Worm (Caenorhabditis elegans) whole organism, young adult: Measurements from ENCODE around the gene clc-9.

Experiments used
- K12H6.12 ChIP-seq: fragments of 200-800 bp; sonication (Bioruptor generic); optimal IDR thresholded peaks from 2 replicates; lab custom pipeline; 2018; ENCODE audit warnings: mild to moderate bottlenecking, missing genetic modification characterization, missing compliant biosample characterization
- nhr-90 ChIP-seq: sonication (generic microtip); optimal IDR thresholded peaks from 2 replicates; lab custom pipeline; 2016; ENCODE audit warnings: missing genotype, mild to moderate bottlenecking, missing genetic modification characterization, missing compliant biosample characterization

DNA sequence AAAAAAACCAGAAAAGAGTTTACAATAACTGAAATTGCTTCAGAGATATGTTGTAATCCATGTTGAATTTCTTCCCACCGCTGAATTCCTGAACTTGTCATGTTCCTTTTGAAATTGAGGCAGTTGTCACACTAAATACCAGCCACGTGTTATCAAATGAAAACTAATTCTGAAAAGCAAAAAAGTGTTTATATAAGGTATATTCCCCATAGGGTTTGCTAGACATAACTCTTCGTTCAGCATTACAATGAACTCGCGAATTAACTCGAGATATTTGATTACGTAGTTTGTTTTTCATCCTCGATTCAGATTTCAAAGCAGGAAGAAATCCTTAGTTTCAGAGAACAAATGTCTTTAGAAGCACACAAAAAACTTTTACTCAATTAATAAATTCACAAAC, 12.5 kb upstream of the clc-9 start, which contains the start of gene str-3:
- TF ChIP-seq K12H6.12 (tag; lab: Kevin White, UChicago) = no peak
- TF ChIP-seq nhr-90 (tag; lab: Kevin White, UChicago) = no peak
